Fruit fly (Drosophila melanogaster): ENCODE results near the gene CG9121.

CG9121 gene

dm6 chr2L:5070797-5071579 is 20.1 kb upstream of the CG9121 start, which contains the start of gene RpL37A (continued):
- TF ChIP-seq salm (tag; optimal IDR thresholded peaks at IDR 0.05) (peak; percentile 74), pb (GFP tag; optimal IDR thresholded peaks at IDR 0.05) (peak; percentile 79), shn (GFP tag; optimal IDR thresholded peaks at IDR 0.05) (peak; percentile 47), gt (GFP tag; IDR thresholded peaks at IDR 0.05) (peak; percentile 34; the same call in 1 of the 2 replicates), ro (GFP tag; IDR thresholded peaks at IDR 0.05) (no peak), Dfd (GFP tag; optimal IDR thresholded peaks at IDR 0.05) (no peak), CG2875 (GFP tag; optimal IDR thresholded peaks at IDR 0.05) (peak; percentile 85), Oli (tag; optimal IDR thresholded peaks at IDR 0.05) (peak; percentile 49), her (GFP tag; optimal IDR thresholded peaks at IDR 0.05) (peak; percentile 92), corto (GFP tag; optimal IDR thresholded peaks at IDR 0.05) (peak; percentile 7), chn (GFP tag; optimal IDR thresholded peaks at IDR 0.05) (peak; percentile 38), bsh (GFP tag; optimal IDR thresholded peaks at IDR 0.05) (peak in 1 of 2 experiments; percentile 71), CoRest (tag; optimal IDR thresholded peaks at IDR 0.05) (peak; percentile 68), CG11456 (GFP tag; IDR thresholded peaks at IDR 0.05) (peak; percentile 86), al (GFP tag; IDR thresholded peaks at IDR 0.05) (no peak), Optix (GFP tag; IDR thresholded peaks at IDR 0.05) (peak; percentile 76), HmgZ (tag; optimal IDR thresholded peaks at IDR 0.05) (peak; percentile 90), H15 (GFP tag; IDR thresholded peaks at IDR 0.05) (peak; percentile 56; the same call in 2 of the 3 replicates), az2 (GFP tag; optimal IDR thresholded peaks at IDR 0.05) (peak; percentile 52), CG8478 (optimal IDR thresholded peaks at IDR 0.05) (no peak), CG17328 (GFP tag; IDR thresholded peaks at IDR 0.05) (peak; percentile 77), CG17829 (tag; optimal IDR thresholded peaks at IDR 0.05) (peak; percentile 84), HLH4C (GFP tag; IDR thresholded peaks at IDR 0.05; ENCODE audit: partially characterized antibody) (no peak; the same call in 2 of the 3 replicates), Bgb (GFP tag; IDR thresholded peaks at IDR 0.05; ENCODE audit: partially characterized antibody) (peak; percentile 50; the same call in 1 of the 2 replicates), CG4730 (GFP tag; IDR thresholded peaks at IDR 0.05) (no peak), Bteb2 (GFP tag; optimal IDR thresholded peaks at IDR 0.05) (peak; percentile 80), p53 (GFP tag; optimal IDR thresholded peaks at IDR 0.05) (peak; percentile 85), HHEX (GFP tag; optimal IDR thresholded peaks at IDR 0.05) (peak; percentile 89), CHES-1-like (GFP tag; optimal IDR thresholded peaks at IDR 0.05) (peak; percentile 76), wdn (GFP tag; IDR thresholded peaks at IDR 0.05) (peak; percentile 56; the same call in 1 of the 2 replicates), CG13287 (GFP tag; IDR thresholded peaks at IDR 0.05; ENCODE audit: partially characterized antibody) (no peak; the same call in 1 of the 2 replicates), GATAe (GFP tag; conservative IDR thresholded peaks at IDR 0.05) (no peak), zen2 (GFP tag; IDR thresholded peaks at IDR 0.05; ENCODE audit: partially characterized antibody) (no peak), hb (GFP tag; IDR thresholded peaks at IDR 0.05; ENCODE audit: partially characterized antibody) (no peak), Meics (GFP tag; optimal IDR thresholded peaks at IDR 0.05) (peak; percentile 91), Doc2 (GFP tag; IDR thresholded peaks at IDR 0.05) (no peak), CG15011 (GFP tag; optimal IDR thresholded peaks at IDR 0.05) (peak; percentile 76), knrl (GFP tag; IDR thresholded peaks at IDR 0.05; ENCODE audit: partially characterized antibody) (peak; percentile 24; the same call in 1 of the 3 replicates), seq (GFP tag; IDR thresholded peaks at IDR 0.05) (peak; percentile 80), ERR (GFP tag; optimal IDR thresholded peaks at IDR 0.05) (peak; percentile 55), CG2120 (GFP tag; optimal IDR thresholded peaks at IDR 0.05) (peak; percentile 53), pan (optimal IDR thresholded peaks at IDR 0.05) (no peak), pan (GFP tag; optimal IDR thresholded peaks at IDR 0.05 in 1 of 2, IDR thresholded peaks at IDR 0.05 in 1 of 2) (peak in 1 of 2 experiments; percentile 68), CG42726 (GFP tag; IDR thresholded peaks at IDR 0.05; ENCODE audit: partially characterized antibody) (peak; percentile 65), zen (tag; optimal IDR thresholded peaks at IDR 0.05) (peak; percentile 68), CG6175 (GFP tag; IDR thresholded peaks at IDR 0.05) (peak; percentile 72; the same call in 2 of the 3 replicates), bowl (GFP tag; IDR thresholded peaks at IDR 0.05) (no peak), bab2 (GFP tag; optimal IDR thresholded peaks at IDR 0.05) (peak; percentile 23), ham (GFP tag; IDR thresholded peaks at IDR 0.05) (0 out of 2 replicates have a peak, but pooled peaks have one; percentile 21)

Data from whole organism, embryonic.